Worm (Caenorhabditis elegans): ENCODE measurements around the gene F49C12.4.

DNA sequence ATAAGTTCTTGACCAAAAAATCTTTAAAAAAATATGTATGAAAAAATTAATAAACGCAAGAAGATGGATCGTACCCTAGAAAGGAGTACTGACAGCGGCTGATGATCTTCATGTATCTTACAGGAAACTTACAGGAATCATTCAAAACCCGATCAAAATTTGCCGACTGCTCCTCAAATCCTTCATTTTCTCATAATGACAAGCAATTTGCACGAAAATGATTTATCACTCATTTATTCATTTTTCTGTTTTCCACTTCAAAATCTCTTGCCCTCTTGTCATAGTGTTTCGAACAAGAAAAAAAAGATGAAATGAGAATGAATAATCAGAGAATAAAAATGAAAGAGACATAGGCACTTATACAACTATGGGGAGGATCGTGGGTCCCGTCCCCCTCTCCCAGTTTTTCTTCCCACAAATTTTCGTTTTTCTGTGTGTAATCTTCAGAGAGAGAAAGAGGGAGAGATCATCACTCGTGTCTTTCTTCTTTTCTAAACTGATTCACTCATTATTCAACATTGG, 29.8 kb downstream of the F49C12.4 start, which contains the start of gene nmy-3:
- no peak for TF ChIP-seq unc-39 (tag; optimal IDR thresholded peaks at IDR 0.05)
- no peak for TF ChIP-seq ztf-11 (tag; optimal IDR thresholded peaks at IDR 0.05)
- no peak for TF ChIP-seq lin-39 (tag; optimal IDR thresholded peaks at IDR 0.05)
- TF ChIP-seq snpc-4 (tag; optimal IDR thresholded peaks at IDR 0.05), result no peak
- no peak for TF ChIP-seq lsy-2 (tag; optimal IDR thresholded peaks at IDR 0.05)
- TF ChIP-seq nhr-76 (tag; optimal IDR thresholded peaks at IDR 0.05), result no peak
- TF ChIP-seq nhr-28 (tag; optimal IDR thresholded peaks at IDR 0.05), result no peak
- TF ChIP-seq nhr-41 (GFP tag; IDR thresholded peaks at IDR 0.05), result no peak
- TF ChIP-seq T20F7.1 (GFP tag; optimal IDR thresholded peaks at IDR 0.05), result no peak
- TF ChIP-seq hif-1 (tag; optimal IDR thresholded peaks at IDR 0.05), result no peak

All from whole organism, L4 larva.